Worm (Caenorhabditis elegans): ENCODE data around the gene rmd-1.

ce11 chrIII:9804997-9805610 is 46.2 kb downstream of the rmd-1 start, which contains the start of gene riok-3:
- TF ChIP-seq blmp-1 (tag; optimal IDR thresholded peaks at IDR 0.05) (no peak), elt-1 (tag; optimal IDR thresholded peaks at IDR 0.05; ENCODE audit: borderline replicate concordance, insufficient read depth) (no peak), snpc-4 (tag; optimal IDR thresholded peaks at IDR 0.05) (no peak), mab-5 (tag; optimal IDR thresholded peaks at IDR 0.05) (no peak), pha-4 (tag; optimal IDR thresholded peaks at IDR 0.05) (no peak)
